Worm (Caenorhabditis elegans) whole organism, L4 larva: ENCODE data around the gene ttr-49.
A peak's percentile ranks its signal among the peaks of the same experiment; 100 is the strongest.

Source experiments
- D1046.2 ChIP-seq: fragments of 200-800 bp; sonication (Bioruptor generic); IDR thresholded peaks from 2 replicates; pipeline ENCODE4 v1.3.6; 2022; ENCODE audit warnings: missing genetic modification characterization, missing compliant biosample characterization
- F26F4.8 ChIP-seq: fragments of 200-800 bp; sonication (Bioruptor generic); conservative IDR thresholded peaks from 2 replicates; pipeline ENCODE4 v1.3.6; 2022; ENCODE audit warnings: missing genetic modification characterization, missing compliant biosample characterization
- F37D6.2 ChIP-seq: sonication (generic microtip); optimal IDR thresholded peaks from 2 replicates; lab custom pipeline; 2016; ENCODE audit warnings: mild to moderate bottlenecking, missing genetic modification characterization, missing compliant biosample characterization
- F49E8.2 ChIP-seq: sonication (generic microtip); optimal IDR thresholded peaks from 2 replicates; lab custom pipeline; 2016; ENCODE audit warnings: missing compliant biosample characterization, mild to moderate bottlenecking, missing genetic modification characterization, borderline replicate concordance
- R02D3.7 ChIP-seq: fragments of 150-350 bp; sonication (generic microtip); optimal IDR thresholded peaks from 3 replicates; lab custom pipeline; 2014; ENCODE audit warnings: missing biosample characterization, missing genetic modification characterization
- T20F7.1 ChIP-seq: fragments of 200-800 bp; sonication (Bioruptor generic); optimal IDR thresholded peaks from 2 replicates; lab custom pipeline; 2018; ENCODE audit warnings: mild to moderate bottlenecking, missing genetic modification characterization, missing compliant biosample characterization
- T26A8.4 ChIP-seq: fragments of 200-800 bp; sonication (Bioruptor generic); IDR thresholded peaks from 2 replicates; pipeline ENCODE4 v1.3.6; 2022; ENCODE audit warnings: missing genetic modification characterization, missing compliant biosample characterization
- Y48G9A.11 ChIP-seq: fragments of 200-800 bp; sonication (Bioruptor generic); IDR thresholded peaks from 2 replicates; pipeline ENCODE4 v1.3.6; 2022; ENCODE audit warnings: missing genetic modification reagents, missing genetic modification characterization, missing compliant biosample characterization
- Y75B8A.6 ChIP-seq: fragments of 200-800 bp; sonication (Bioruptor generic); IDR thresholded peaks from 2 replicates; pipeline ENCODE4 v1.3.6; 2022; ENCODE audit warnings: missing genetic modification reagents, missing genetic modification characterization, missing compliant biosample characterization
- aha-1 ChIP-seq: fragments of 150-350 bp; peaks from one replicate; lab custom pipeline; 2014; ENCODE audit warnings: missing biosample characterization, missing genetic modification characterization
- ama-1 ChIP-seq: fragments of 150-350 bp; optimal IDR thresholded peaks from 2 replicates; lab custom pipeline; 2014; ENCODE audit warnings: inconsistent platforms, mixed read lengths
- arid-1 ChIP-seq: fragments of 200-800 bp; sonication (Bioruptor generic); conservative IDR thresholded peaks from 2 replicates; pipeline ENCODE4 v1.3.6; 2022; ENCODE audit warnings: missing genetic modification reagents, missing genetic modification characterization, missing compliant biosample characterization
- ceh-44 ChIP-seq: fragments of 200-800 bp; sonication (Bioruptor generic); IDR thresholded peaks from 2 replicates; pipeline ENCODE4 v1.3.6; 2022; ENCODE audit warnings: missing genetic modification reagents, missing genetic modification characterization, missing compliant biosample characterization
- ceh-82 ChIP-seq: sonication (generic microtip); optimal IDR thresholded peaks from 2 replicates; lab custom pipeline; 2017; ENCODE audit warnings: missing biosample characterization, missing genetic modification characterization
- ctbp-1 ChIP-seq: fragments of 200-800 bp; sonication (Bioruptor generic); IDR thresholded peaks from 2 replicates; pipeline ENCODE4 v1.3.6; 2022; ENCODE audit warnings: missing genetic modification reagents, missing genetic modification characterization, missing compliant biosample characterization
- daf-16 ChIP-seq, 3 experiments: sonication (generic microtip); optimal IDR thresholded peaks; 2 replicates each; lab custom pipeline; 2016 to 2017; ENCODE audit warnings: missing genetic modification characterization in 3 of 3, missing genetic modification reagents in 3 of 3, mild to moderate bottlenecking in 2 of 3, missing compliant biosample characterization in 2 of 3, missing biosample characterization in 1 of 3, moderate library complexity in 1 of 3
- dmd-8 ChIP-seq: fragments of 200-800 bp; sonication (Bioruptor generic); IDR thresholded peaks from 2 replicates; pipeline ENCODE4 v1.3.6; 2022; ENCODE audit warnings: missing genetic modification characterization, missing compliant biosample characterization
- dpl-1 ChIP-seq: fragments of 150-350 bp; optimal IDR thresholded peaks from 2 replicates; lab custom pipeline; 2014; ENCODE audit warnings: missing biosample characterization, missing genetic modification reagents, missing genetic modification characterization
- duxl-1 ChIP-seq: sonication (generic microtip); optimal IDR thresholded peaks from 2 replicates; lab custom pipeline; 2016; ENCODE audit warnings: mild to moderate bottlenecking, missing genetic modification characterization, moderate library complexity, missing compliant biosample characterization; ENCODE audit not compliant: poor library complexity
- gei-8 ChIP-seq: fragments of 200-800 bp; sonication (Bioruptor generic); optimal IDR thresholded peaks from 2 replicates; lab custom pipeline; 2018; ENCODE audit warnings: mild to moderate bottlenecking, missing genetic modification characterization, missing compliant biosample characterization
- hif-1 ChIP-seq, 2 experiments: sonication (generic microtip); optimal IDR thresholded peaks; 2 replicates each; lab custom pipeline; 2016 to 2017; ENCODE audit warnings: missing compliant biosample characterization in 2 of 2, missing genetic modification characterization in 2 of 2, missing genetic modification reagents in 2 of 2, missing genotype in 2 of 2, mild to moderate bottlenecking in 1 of 2
- jun-1 ChIP-seq: fragments of 150-350 bp; optimal IDR thresholded peaks from 2 replicates; lab custom pipeline; 2014; ENCODE audit warnings: missing biosample characterization, missing genetic modification reagents, missing genetic modification characterization
- lin-39 ChIP-seq: fragments of 150-350 bp; optimal IDR thresholded peaks from 2 replicates; lab custom pipeline; 2014; ENCODE audit warnings: missing biosample characterization, missing genetic modification reagents, missing genetic modification characterization
- madf-5 ChIP-seq, 2 experiments: fragments of 200-800 bp; sonication (Bioruptor generic); IDR thresholded peaks; 2 replicates each; pipeline ENCODE4 v1.3.6; 2022; ENCODE audit warnings: missing compliant biosample characterization in 2 of 2, missing genetic modification characterization in 2 of 2
- mep-1 ChIP-seq: fragments of 150-350 bp; sonication (generic microtip); optimal IDR thresholded peaks from 3 replicates; lab custom pipeline; 2014; ENCODE audit warnings: missing biosample characterization, missing genetic modification characterization
- mxl-2 ChIP-seq: fragments of 200-800 bp; sonication (Bioruptor generic); conservative IDR thresholded peaks from 2 replicates; pipeline ENCODE4 v1.3.6; 2022; ENCODE audit warnings: missing genetic modification reagents, missing genetic modification characterization, missing compliant biosample characterization
- nhr-10 ChIP-seq: fragments of 150-350 bp; optimal IDR thresholded peaks from 2 replicates; lab custom pipeline; 2014; ENCODE audit warnings: missing biosample characterization, missing genetic modification characterization
- nhr-102 ChIP-seq: sonication (generic microtip); optimal IDR thresholded peaks from 2 replicates; lab custom pipeline; 2016; ENCODE audit warnings: mild to moderate bottlenecking, missing genetic modification characterization, moderate library complexity, missing compliant biosample characterization
- nhr-237 ChIP-seq: sonication (generic microtip); optimal IDR thresholded peaks from 2 replicates; lab custom pipeline; 2017; ENCODE audit warnings: missing biosample characterization, missing genetic modification characterization
- nhr-25 ChIP-seq: sonication (generic microtip); optimal IDR thresholded peaks from 2 replicates; lab custom pipeline; 2017; ENCODE audit warnings: missing genetic modification characterization, mild to moderate bottlenecking, missing compliant biosample characterization, antibody characterized with exemption, moderate library complexity, borderline replicate concordance; ENCODE audit not compliant: insufficient read depth
- nhr-28 ChIP-seq: fragments of 150-350 bp; optimal IDR thresholded peaks from 2 replicates; lab custom pipeline; 2014; ENCODE audit warnings: missing biosample characterization, missing genetic modification characterization
- nhr-41 ChIP-seq: fragments of 200-800 bp; sonication (Bioruptor generic); IDR thresholded peaks from 2 replicates; pipeline ENCODE4 v1.3.6; 2022; ENCODE audit warnings: missing genetic modification reagents, missing genetic modification characterization, missing compliant biosample characterization
- nhr-48 ChIP-seq: sonication (generic microtip); optimal IDR thresholded peaks from 2 replicates; lab custom pipeline; 2016; ENCODE audit warnings: mild to moderate bottlenecking, missing genetic modification characterization, missing compliant biosample characterization
- nhr-77 ChIP-seq: fragments of 150-350 bp; optimal IDR thresholded peaks from 2 replicates; lab custom pipeline; 2014; ENCODE audit warnings: missing biosample characterization, missing genetic modification characterization
- pha-4 ChIP-seq, 2 experiments: fragments of 150-350 bp in 1 of 2; fragments of 200-800 bp in 1 of 2; sonication (Bioruptor generic) in 1 of 2; IDR thresholded peaks in 1 of 2; optimal IDR thresholded peaks in 1 of 2; 2 replicates each; pipeline versions ENCODE4 v1.3.6 to Lab custom; 2014 to 2022; ENCODE audit warnings: missing genetic modification characterization in 2 of 2, missing genetic modification reagents in 2 of 2, missing biosample characterization in 1 of 2, missing compliant biosample characterization in 1 of 2
- php-3 ChIP-seq: fragments of 200-800 bp; sonication (Bioruptor generic); IDR thresholded peaks from 2 replicates; pipeline ENCODE4 v1.3.6; 2022; ENCODE audit warnings: missing genetic modification reagents, missing genetic modification characterization, missing compliant biosample characterization
- rbr-2 ChIP-seq: sonication (generic microtip); optimal IDR thresholded peaks from 2 replicates; lab custom pipeline; 2016; ENCODE audit warnings: missing genotype, missing genetic modification characterization, missing compliant biosample characterization
- saeg-2 ChIP-seq: fragments of 200-800 bp; sonication (Bioruptor generic); IDR thresholded peaks from 2 replicates; pipeline ENCODE4 v1.3.6; 2022; ENCODE audit warnings: missing genetic modification reagents, missing genetic modification characterization, missing compliant biosample characterization
- snpc-1.2 ChIP-seq: fragments of 200-800 bp; sonication (Bioruptor generic); IDR thresholded peaks from 2 replicates; pipeline ENCODE4 v1.3.6; 2022; ENCODE audit warnings: missing genetic modification reagents, missing genetic modification characterization, missing compliant biosample characterization
- tra-1 ChIP-seq: fragments of 200-800 bp; sonication (Bioruptor generic); IDR thresholded peaks from 2 replicates; pipeline ENCODE4 v1.3.6; 2022; ENCODE audit warnings: missing genetic modification reagents, missing genetic modification characterization, missing compliant biosample characterization
- unc-130 ChIP-seq: sonication (generic microtip); optimal IDR thresholded peaks from 2 replicates; lab custom pipeline; 2016; ENCODE audit warnings: missing genetic modification reagents, missing genetic modification characterization, missing compliant biosample characterization
- unc-39 ChIP-seq: sonication (generic microtip); optimal IDR thresholded peaks from 2 replicates; lab custom pipeline; 2017; ENCODE audit warnings: missing biosample characterization, missing genetic modification characterization
- unc-62 ChIP-seq, 3 experiments: fragments of 150-350 bp in 1 of 3; sonication (generic microtip); optimal IDR thresholded peaks in 2 of 3; peaks in 1 of 3; 1 replicate in 1 of 3; 2 replicates in 2 of 3; lab custom pipeline; 2014 to 2017; ENCODE audit warnings: missing biosample characterization in 3 of 3, missing genetic modification characterization in 3 of 3, missing genetic modification reagents in 3 of 3, missing genotype in 1 of 3
- vab-7 ChIP-seq: fragments of 200-800 bp; sonication (Bioruptor generic); IDR thresholded peaks from 2 replicates; pipeline ENCODE4 v1.3.6; 2022; ENCODE audit warnings: missing genetic modification reagents, missing genetic modification characterization, missing compliant biosample characterization
- zfp-2 ChIP-seq: sonication (generic microtip); optimal IDR thresholded peaks from 2 replicates; lab custom pipeline; 2016; ENCODE audit warnings: mild to moderate bottlenecking, missing genetic modification characterization, missing compliant biosample characterization
- ztf-11 ChIP-seq: fragments of 150-350 bp; optimal IDR thresholded peaks from 2 replicates; lab custom pipeline; 2014; ENCODE audit warnings: missing biosample characterization, missing genetic modification characterization

The ttr-49 gene

ce11 chrV:9343629-9344624 lies 12.4 kb downstream of the ttr-49 start, which contains the start of gene tos-1:
Gene tos-1 (minus strand): TSS chrV:9344203.
- TF ChIP-seq saeg-2 (GFP tag; lab: Robert Waterston, UW) (peak; percentile 95), mep-1 (peak; percentile 98), aha-1 (tag; lab: Kevin White, UChicago) (peak; percentile 100), ztf-11 (tag; lab: Kevin White, UChicago) (no peak), arid-1 (GFP tag; lab: Robert Waterston, UW) (peak; percentile 61), tra-1 (peak; percentile 98), ctbp-1 (GFP tag; lab: Robert Waterston, UW) (peak; percentile 97), unc-62 (GFP tag; optimal IDR thresholded peaks at IDR 0.05 in 1 of 2; lab: Kevin White, UChicago) (peak; percentile 37 to 100), unc-62 (tag; optimal IDR thresholded peaks at IDR 0.05; lab: Kevin White, UChicago) (peak; percentile 70), nhr-10 (tag; lab: Kevin White, UChicago) (peak; percentile 94), D1046.2 (GFP tag; lab: Robert Waterston, UW) (peak; percentile 90; the same call in 1 of the 2 replicates), nhr-77 (tag; lab: Kevin White, UChicago) (peak; percentile 96), lin-39 (tag; lab: Kevin White, UChicago) (peak; percentile 46), unc-130 (GFP tag; lab: Kevin White, UChicago) (peak; percentile 58), nhr-48 (peak; percentile 97), madf-5 (GFP tag; IDR thresholded peaks at IDR 0.05; lab: Robert Waterston, UW) (peak; percentile 48 to 90; a peak in 1 of 4 replicates), pha-4 (GFP tag; IDR thresholded peaks at IDR 0.05; lab: Robert Waterston, UW) (peak; percentile 94), pha-4 (tag; optimal IDR thresholded peaks at IDR 0.05; lab: Kevin White, UChicago) (no peak), snpc-1.2 (GFP tag; lab: Robert Waterston, UW) (no peak), Y75B8A.6 (peak; percentile 84), nhr-25 (tag; lab: Kevin White, UChicago) (peak; percentile 96), dmd-8 (GFP tag; lab: Robert Waterston, UW) (no peak), vab-7 (peak; percentile 90), T20F7.1 (GFP tag; lab: Kevin White, UChicago) (peak; percentile 97), F26F4.8 (no peak), Y48G9A.11 (GFP tag; lab: Robert Waterston, UW) (peak; percentile 93), nhr-237 (tag; lab: Kevin White, UChicago) (peak; percentile 71), jun-1 (tag; lab: Kevin White, UChicago) (peak; percentile 94), gei-8 (GFP tag; lab: Kevin White, UChicago) (peak; percentile 95), F37D6.2 (tag; lab: Kevin White, UChicago) (peak; percentile 95), R02D3.7 (tag; lab: Kevin White, UChicago) (no peak), hif-1 (tag; optimal IDR thresholded peaks at IDR 0.05; lab: Kevin White, UChicago) (peak; percentile 92 to 96), daf-16 (GFP tag; optimal IDR thresholded peaks at IDR 0.05; lab: Kevin White, UChicago) (peak; percentile 68 to 95), daf-16 (tag; optimal IDR thresholded peaks at IDR 0.05; lab: Kevin White, UChicago) (peak; percentile 74), ceh-82 (tag; lab: Kevin White, UChicago) (no peak), ceh-44 (GFP tag; lab: Robert Waterston, UW) (no peak), php-3 (peak; percentile 94), unc-39 (tag; lab: Kevin White, UChicago) (peak; percentile 63), T26A8.4 (GFP tag; lab: Robert Waterston, UW) (peak; percentile 96), zfp-2 (tag; lab: Kevin White, UChicago) (peak; percentile 88), ama-1 (peak; percentile 100), F49E8.2 (tag; lab: Kevin White, UChicago) (peak; percentile 64), nhr-41 (GFP tag; lab: Robert Waterston, UW) (peak; percentile 79; the same call in 1 of the 2 replicates), rbr-2 (tag; lab: Kevin White, UChicago) (peak; percentile 98), nhr-28 (tag; lab: Kevin White, UChicago) (peak; percentile 97), nhr-102 (tag; lab: Kevin White, UChicago) (peak; percentile 97), dpl-1 (peak; percentile 84), duxl-1 (peak; percentile 68), mxl-2 (GFP tag; lab: Robert Waterston, UW) (peak; percentile 77; the same call in 1 of the 2 replicates)
